Fruit fly (Drosophila melanogaster) whole organism, pupa: ENCODE results near the gene bero.

Experiments
- CG12605 ChIP-seq: fragments of 200-800 bp; sonication (Bioruptor generic); IDR thresholded peaks from 2 replicates; pipeline ENCODE4 v1.3.6; 2022; ENCODE audit warnings: missing biosample characterization, missing genetic modification characterization
- CG32121 ChIP-seq: fragments of 200-800 bp; sonication (Bioruptor generic); IDR thresholded peaks from 2 replicates; pipeline ENCODE4 v1.3.6; 2022; ENCODE audit warnings: missing biosample characterization, missing genetic modification characterization
- CG8159 ChIP-seq: fragments of 200-800 bp; sonication (Bioruptor generic); optimal IDR thresholded peaks from 3 replicates; lab custom pipeline; 2018; ENCODE audit warnings: missing biosample characterization, mild to moderate bottlenecking, missing genetic modification characterization, moderate library complexity
- EcR ChIP-seq: fragments of 200-800 bp; sonication (Bioruptor generic); optimal IDR thresholded peaks from 3 replicates; lab custom pipeline; 2019; ENCODE audit warnings: missing biosample characterization, missing genetic modification characterization, mild to moderate bottlenecking, moderate library complexity, missing genetic modification reagents
- Snoo ChIP-seq: fragments of 200-800 bp; sonication (Bioruptor generic); optimal IDR thresholded peaks from 3 replicates; lab custom pipeline; 2017; ENCODE audit warnings: missing biosample characterization, mild to moderate bottlenecking, missing genetic modification characterization, inconsistent platforms
- fd96Ca ChIP-seq: fragments of 200-800 bp; sonication (Bioruptor generic); IDR thresholded peaks from 3 replicates; pipeline ENCODE4 v1.3.6; 2022; ENCODE audit warnings: missing biosample characterization, missing genetic modification characterization
- gl ChIP-seq: fragments of 200-800 bp; sonication (Bioruptor generic); optimal IDR thresholded peaks from 2 replicates; lab custom pipeline; 2018; ENCODE audit warnings: missing biosample characterization, mild to moderate bottlenecking, missing genetic modification characterization

- TF ChIP-seq fd96Ca (GFP tag; lab: Robert Waterston, UW) (0 out of 3 replicates have a peak, but pooled peaks have one; percentile 12), Snoo (tag; lab: Kevin White, UChicago) (no peak), CG8159 (tag; lab: Kevin White, UChicago) (no peak), CG32121 (no peak), CG12605 (GFP tag; lab: Robert Waterston, UW) (no peak), gl (tag; lab: Kevin White, UChicago) (no peak), EcR (GFP tag; lab: Kevin White, UChicago) (no peak)
Observed at dm6 chr2L:20852092-20852628, 6.3 kb upstream of the bero start, which contains the start of gene twit.
